Fruit fly (Drosophila melanogaster): ENCODE results near the gene Sidpn.

Sidpn gene

DNA sequence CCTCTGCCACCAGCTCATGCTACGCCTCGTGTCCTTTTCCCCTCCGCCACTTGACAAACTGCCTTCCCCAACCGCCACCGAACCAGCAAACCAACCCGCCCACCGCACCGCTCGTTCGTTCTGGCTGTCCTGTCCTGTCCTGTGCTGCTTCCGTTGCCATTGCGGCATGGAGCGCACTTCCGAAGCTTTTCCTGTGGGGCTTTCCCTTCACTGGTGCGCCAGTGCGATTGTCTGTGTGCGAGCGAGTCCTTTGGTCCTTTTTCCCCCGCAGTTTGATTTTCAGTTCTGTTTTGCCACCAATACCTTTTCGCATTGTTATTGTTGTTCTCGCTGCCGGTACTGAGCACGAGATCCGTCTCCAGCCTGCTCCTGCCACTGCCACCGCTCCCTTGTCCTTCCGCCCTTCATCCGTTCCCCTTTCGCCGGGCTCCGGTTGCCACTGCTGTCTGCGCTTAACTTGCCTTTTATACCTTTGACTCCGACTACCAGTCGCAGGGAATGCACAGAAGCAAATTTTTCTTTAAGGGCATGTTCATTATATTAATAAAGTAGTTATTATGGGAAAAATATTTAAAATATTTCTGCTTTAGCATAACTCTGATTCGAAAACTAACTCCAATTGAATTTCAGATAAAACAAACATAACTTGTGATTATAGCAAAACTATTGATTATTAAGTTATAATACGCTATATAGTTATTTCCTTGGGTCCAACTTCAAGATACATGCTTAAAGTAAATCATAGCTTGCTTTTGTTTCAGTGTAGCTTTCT is 3.4 kb upstream of the Sidpn start:
- TF ChIP-seq pan (optimal IDR thresholded peaks at IDR 0.05) (no peak), CG8478 (optimal IDR thresholded peaks at IDR 0.05) (no peak), Dll (optimal IDR thresholded peaks at IDR 0.05) (no peak), EcR (GFP tag; optimal IDR thresholded peaks at IDR 0.05) (no peak), psq (optimal IDR thresholded peaks at IDR 0.05) (no peak), usp (GFP tag; optimal IDR thresholded peaks at IDR 0.05) (no peak)

DNA sequence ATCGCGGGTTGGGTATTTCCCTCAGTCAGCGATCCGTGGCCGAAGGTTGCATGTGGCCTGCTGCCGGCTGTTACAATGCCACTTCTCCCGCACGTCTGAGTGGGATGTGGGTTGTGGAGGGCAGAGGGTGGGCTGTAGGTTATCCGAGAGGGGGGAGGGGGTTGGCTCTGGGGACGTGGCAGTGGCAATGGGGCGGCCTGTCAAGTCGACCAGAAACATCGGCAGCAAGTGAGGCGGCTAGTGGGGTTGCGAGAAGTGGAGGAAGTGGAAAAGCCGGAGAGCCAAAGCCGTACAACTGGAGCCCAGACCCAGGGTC is 2.8 kb upstream of the Sidpn start:
- TF ChIP-seq CG8478 (optimal IDR thresholded peaks at IDR 0.05) (no peak), psq (optimal IDR thresholded peaks at IDR 0.05) (no peak), pan (optimal IDR thresholded peaks at IDR 0.05) (no peak), Dll (optimal IDR thresholded peaks at IDR 0.05) (no peak)

DNA sequence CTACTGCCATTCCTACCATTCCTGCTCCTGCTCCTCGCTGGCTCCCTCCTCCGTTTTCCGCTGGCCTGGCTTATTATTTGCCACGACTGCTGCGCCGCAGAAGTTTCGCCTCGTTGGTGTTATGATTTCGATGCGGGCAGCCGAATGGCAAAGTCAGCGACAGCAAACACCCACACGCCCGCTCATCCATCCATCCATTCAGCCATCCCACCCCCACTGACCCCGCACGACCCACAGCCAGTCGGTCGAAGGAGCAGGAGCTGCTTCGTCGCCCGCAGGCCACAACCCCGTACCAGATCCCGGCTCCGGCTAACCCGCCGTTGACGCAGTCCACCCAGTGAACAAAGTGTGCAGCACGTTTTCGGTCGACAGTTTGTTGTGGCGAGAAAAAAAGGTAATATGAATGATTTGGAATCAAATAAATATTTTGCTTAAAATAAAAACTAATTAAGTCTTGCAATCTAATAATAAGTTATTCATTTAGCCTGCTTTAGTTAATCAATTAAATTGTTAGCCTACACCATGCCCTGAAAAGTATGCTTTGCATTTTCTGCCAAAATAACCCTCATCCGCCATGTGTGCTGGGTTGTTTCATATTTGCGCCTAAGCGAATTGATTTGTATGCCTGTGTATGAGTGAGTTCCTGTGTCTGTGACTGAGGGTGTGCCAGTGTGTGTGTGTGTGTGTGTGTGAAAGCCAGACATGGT is 866 bp upstream of the Sidpn start:
- no peak for TF ChIP-seq EcR (GFP tag; optimal IDR thresholded peaks at IDR 0.05)
- TF ChIP-seq Dll (optimal IDR thresholded peaks at IDR 0.05), result no peak
- no peak for TF ChIP-seq usp (GFP tag; optimal IDR thresholded peaks at IDR 0.05)
- TF ChIP-seq psq (optimal IDR thresholded peaks at IDR 0.05), result no peak
- no peak for TF ChIP-seq pan (optimal IDR thresholded peaks at IDR 0.05)
- TF ChIP-seq CG8478 (optimal IDR thresholded peaks at IDR 0.05), result no peak

DNA sequence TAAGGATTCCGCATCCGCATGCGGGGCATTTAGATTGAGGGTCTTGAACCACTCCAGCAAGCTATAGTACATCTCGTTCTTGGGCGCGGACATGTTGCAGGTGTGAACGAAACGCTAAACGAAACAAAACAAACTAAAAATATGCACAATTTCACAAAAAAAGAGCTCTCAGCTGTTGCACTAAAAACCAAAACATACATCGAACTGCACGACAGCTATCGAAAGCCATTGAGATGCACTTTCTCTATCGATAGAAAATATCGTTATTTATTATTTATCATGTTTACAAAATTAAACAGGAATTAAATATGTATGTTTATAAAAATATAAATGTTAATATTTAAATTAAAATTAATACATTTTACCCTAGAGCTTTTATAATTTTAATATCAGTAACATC is 5.8 kb downstream of the Sidpn start, which contains the start of gene hook:
Gene hook (minus strand): TSS at position 211 of the 400 bp plus-strand sequence.
- no peak for TF ChIP-seq Dll (optimal IDR thresholded peaks at IDR 0.05)
- TF ChIP-seq CG8478 (optimal IDR thresholded peaks at IDR 0.05), result no peak
- no peak for TF ChIP-seq pan (optimal IDR thresholded peaks at IDR 0.05)
- TF ChIP-seq EcR (GFP tag; optimal IDR thresholded peaks at IDR 0.05), result no peak
- TF ChIP-seq usp (GFP tag; optimal IDR thresholded peaks at IDR 0.05), result no peak
- TF ChIP-seq psq (optimal IDR thresholded peaks at IDR 0.05), result no peak

DNA sequence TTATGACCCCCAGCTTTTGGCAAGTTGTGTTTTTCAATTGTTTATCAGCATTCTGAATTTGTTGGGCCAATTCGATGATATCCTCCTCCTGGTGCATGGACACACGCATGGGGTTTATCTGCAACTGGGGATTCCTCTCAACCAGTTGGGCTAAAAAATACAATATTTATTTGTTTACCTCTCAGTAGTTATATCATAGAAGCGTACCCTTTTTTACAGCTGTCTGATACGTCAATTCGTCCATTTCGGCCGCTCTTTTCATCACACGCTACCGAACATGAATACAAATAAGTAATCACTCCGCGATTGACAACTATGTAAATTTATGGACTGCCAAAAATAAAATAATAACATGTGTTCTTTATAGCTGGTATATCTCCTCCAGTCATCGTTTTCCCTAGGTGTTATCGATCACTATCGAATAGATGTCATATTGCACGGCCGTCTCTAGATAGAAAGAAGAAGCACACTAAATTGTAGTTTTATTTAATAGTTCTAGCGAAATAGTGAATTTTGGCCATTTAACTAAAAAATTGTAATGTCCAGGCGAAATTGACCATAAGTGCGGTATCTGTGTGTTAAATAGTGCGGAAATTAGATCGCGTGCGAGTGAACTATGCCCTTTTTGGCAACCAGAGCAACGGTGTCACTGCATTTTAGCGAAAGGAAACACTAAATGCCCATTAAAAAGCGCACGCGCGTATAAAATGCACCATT is 6.9 kb downstream of the Sidpn start, which contains the start of the genes mib2 and CG31800:
Gene mib2 (plus strand): TSS at position 232 of the 717 bp plus-strand sequence.
Gene CG31800 (minus strand): TSS at position 364 of the 717 bp plus-strand sequence.
- no peak for TF ChIP-seq EcR (GFP tag; optimal IDR thresholded peaks at IDR 0.05)
- no peak for TF ChIP-seq Dll (optimal IDR thresholded peaks at IDR 0.05)
- no peak for TF ChIP-seq usp (GFP tag; optimal IDR thresholded peaks at IDR 0.05)
- TF ChIP-seq pan (optimal IDR thresholded peaks at IDR 0.05), result no peak
- no peak for TF ChIP-seq psq (optimal IDR thresholded peaks at IDR 0.05)
- TF ChIP-seq CG8478 (optimal IDR thresholded peaks at IDR 0.05), result no peak

DNA sequence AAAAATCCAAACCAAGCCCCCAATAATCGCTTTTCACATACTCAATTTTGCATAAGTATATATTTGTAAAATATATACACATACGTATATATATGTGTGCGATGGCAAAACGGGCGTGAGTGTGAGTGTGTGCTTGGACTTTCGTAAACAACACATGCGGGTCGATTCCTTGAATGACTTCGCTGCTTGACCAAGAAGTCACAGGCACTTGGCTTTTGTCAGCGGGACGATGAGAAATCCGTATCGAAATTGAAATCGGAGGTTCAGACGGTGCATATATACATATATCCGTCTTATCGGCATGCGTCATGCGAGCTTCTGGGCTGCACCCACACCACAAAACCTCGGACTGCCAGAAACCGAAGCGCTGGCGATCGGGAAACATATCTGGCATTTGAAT is 7.5 kb downstream of the Sidpn start:
- TF ChIP-seq usp (GFP tag; optimal IDR thresholded peaks at IDR 0.05) (no peak), CG8478 (optimal IDR thresholded peaks at IDR 0.05) (no peak), pan (optimal IDR thresholded peaks at IDR 0.05) (no peak), Dll (optimal IDR thresholded peaks at IDR 0.05) (no peak), psq (optimal IDR thresholded peaks at IDR 0.05) (no peak), EcR (GFP tag; optimal IDR thresholded peaks at IDR 0.05) (no peak)

DNA sequence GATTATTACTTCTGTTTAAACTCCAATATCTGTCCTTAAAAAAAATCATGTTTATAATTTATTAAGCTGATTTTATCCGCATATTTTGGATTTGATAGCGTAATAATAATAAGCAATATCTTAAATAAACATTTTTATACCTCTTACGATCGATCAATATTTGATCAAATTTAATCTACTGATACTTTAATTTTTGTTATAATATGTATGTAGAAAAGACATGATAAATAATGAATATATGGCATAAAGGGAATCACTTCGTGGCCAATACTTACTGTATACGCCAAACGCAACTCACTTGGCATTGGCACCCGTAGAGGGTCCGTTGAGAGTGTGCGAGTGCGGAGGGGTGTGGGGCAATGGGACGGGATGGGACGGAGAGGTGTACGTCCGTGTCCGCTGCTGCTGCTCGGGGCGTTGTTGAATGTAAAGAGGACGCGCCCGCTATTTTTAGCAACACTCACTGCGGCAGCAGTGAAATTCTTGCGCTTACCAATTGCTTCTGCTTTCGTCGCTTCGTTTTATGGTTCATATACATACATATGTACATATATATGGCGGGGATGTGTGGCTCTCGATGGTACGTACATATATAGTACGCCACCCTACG is 8.7 kb downstream of the Sidpn start:
- no peak for TF ChIP-seq CG8478 (optimal IDR thresholded peaks at IDR 0.05)
- no peak for TF ChIP-seq EcR (GFP tag; optimal IDR thresholded peaks at IDR 0.05)
- no peak for TF ChIP-seq usp (GFP tag; optimal IDR thresholded peaks at IDR 0.05)
- TF ChIP-seq Dll (optimal IDR thresholded peaks at IDR 0.05), result no peak
- no peak for TF ChIP-seq pan (optimal IDR thresholded peaks at IDR 0.05)
- TF ChIP-seq psq (optimal IDR thresholded peaks at IDR 0.05), result no peak

DNA sequence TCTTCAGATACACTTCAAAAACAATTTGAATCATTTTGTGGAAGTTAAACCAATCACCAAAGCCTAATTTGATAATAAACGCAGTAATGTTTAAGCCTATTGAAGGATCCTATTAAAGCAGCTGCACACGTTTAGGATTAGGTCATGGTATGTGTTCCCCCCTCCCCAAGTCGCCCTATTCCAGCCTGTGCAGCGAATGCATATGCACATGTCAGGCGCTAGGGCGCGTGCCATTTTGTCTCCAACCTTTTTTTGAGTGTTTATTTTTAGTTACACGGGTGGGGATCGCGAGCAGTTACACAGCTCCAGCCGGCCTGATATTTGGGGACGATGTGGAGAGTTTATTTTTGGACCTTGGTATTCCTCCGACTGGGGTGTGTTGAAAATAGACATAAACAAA is 9.5 kb downstream of the Sidpn start:
- TF ChIP-seq Dll (optimal IDR thresholded peaks at IDR 0.05), result no peak
- TF ChIP-seq EcR (GFP tag; optimal IDR thresholded peaks at IDR 0.05), result no peak
- no peak for TF ChIP-seq usp (GFP tag; optimal IDR thresholded peaks at IDR 0.05)
- TF ChIP-seq psq (optimal IDR thresholded peaks at IDR 0.05), result no peak
- TF ChIP-seq CG8478 (optimal IDR thresholded peaks at IDR 0.05), result no peak
- no peak for TF ChIP-seq pan (optimal IDR thresholded peaks at IDR 0.05)

DNA sequence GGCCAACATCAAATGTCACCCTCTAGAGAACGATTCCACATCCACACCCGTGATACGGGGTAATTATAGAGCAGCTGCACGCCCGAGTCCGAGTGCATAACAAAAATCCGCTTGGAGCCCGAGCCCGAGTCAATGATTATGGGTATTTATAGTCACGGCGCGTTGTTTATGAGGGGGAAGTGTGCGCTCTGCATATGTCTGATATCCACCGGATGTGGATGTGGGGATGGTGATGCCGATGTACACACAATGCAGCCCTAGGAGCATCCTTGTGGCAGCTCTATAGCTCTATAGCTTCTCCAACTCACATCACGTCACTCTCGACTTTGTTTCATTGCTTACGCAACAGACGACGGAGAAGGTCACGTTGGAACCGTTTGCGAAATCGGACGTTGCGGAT is 9.9 kb downstream of the Sidpn start:
- TF ChIP-seq usp (GFP tag; optimal IDR thresholded peaks at IDR 0.05) (no peak), psq (optimal IDR thresholded peaks at IDR 0.05) (no peak), pan (optimal IDR thresholded peaks at IDR 0.05) (no peak), CG8478 (optimal IDR thresholded peaks at IDR 0.05) (no peak), Dll (optimal IDR thresholded peaks at IDR 0.05) (no peak), EcR (GFP tag; optimal IDR thresholded peaks at IDR 0.05) (no peak)

DNA sequence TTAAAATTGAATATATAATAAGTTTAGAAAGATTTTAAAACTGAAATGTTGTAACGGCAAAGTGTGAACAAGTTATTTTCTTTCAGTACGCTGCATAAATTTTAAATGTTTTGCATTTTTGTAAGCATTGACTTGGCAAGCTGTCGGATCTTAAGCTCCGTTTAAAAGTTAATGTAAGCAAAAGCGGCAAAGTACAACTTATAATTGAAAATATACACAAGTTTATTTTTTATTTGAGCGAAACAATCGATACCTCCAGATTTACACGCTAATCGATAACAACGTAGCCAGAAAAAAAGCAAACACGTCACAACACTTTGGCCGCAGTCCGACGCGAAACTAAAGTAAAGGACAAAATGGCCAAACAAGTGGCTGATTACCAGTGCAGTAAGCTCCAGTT is 14.1 kb downstream of the Sidpn start, which contains the start of gene Catsup:
Gene Catsup (plus strand): TSS at position 273 of the 400 bp plus-strand sequence.
- TF ChIP-seq usp (GFP tag; optimal IDR thresholded peaks at IDR 0.05), result no peak
- no peak for TF ChIP-seq CG8478 (optimal IDR thresholded peaks at IDR 0.05)
- no peak for TF ChIP-seq EcR (GFP tag; optimal IDR thresholded peaks at IDR 0.05)
- no peak for TF ChIP-seq pan (optimal IDR thresholded peaks at IDR 0.05)
- no peak for TF ChIP-seq Dll (optimal IDR thresholded peaks at IDR 0.05)
- TF ChIP-seq psq (optimal IDR thresholded peaks at IDR 0.05), result no peak

DNA sequence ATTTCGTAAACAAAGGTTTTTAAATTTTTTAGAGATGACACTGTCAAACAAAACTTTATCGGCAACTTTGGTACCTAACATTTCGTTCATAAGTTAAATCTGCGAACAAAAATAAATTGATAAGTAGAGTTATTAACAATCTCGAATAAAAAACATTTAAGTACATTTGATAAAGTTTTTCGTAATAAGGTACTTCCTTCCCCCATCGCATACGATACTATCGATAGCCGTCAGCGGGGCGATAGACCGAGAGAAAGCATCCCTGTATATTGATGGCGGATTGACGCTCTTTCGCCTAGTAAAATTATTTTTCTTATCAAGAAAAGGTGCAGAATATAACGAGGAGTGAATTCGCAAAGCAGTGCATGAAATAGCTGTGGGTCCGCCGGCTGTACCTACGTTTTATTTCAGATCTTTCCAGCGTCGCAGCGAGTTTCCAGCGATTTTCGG is 17.6 kb downstream of the Sidpn start, which contains the start of the genes Ttc19 and Acn:
Gene Ttc19 (minus strand): TSS at position 38 of the 450 bp plus-strand sequence.
Gene Acn (plus strand): TSS at position 245 of the 450 bp plus-strand sequence.
- TF ChIP-seq CG8478 (optimal IDR thresholded peaks at IDR 0.05), result no peak
- no peak for TF ChIP-seq usp (GFP tag; optimal IDR thresholded peaks at IDR 0.05)
- no peak for TF ChIP-seq Dll (optimal IDR thresholded peaks at IDR 0.05)

All from whole organism.